Fruit fly (Drosophila melanogaster) whole organism, pupa: Measurements from ENCODE around the gene SelR.
A peak's percentile ranks its signal among the peaks of the same experiment; 100 is the strongest.

ENCODE experiments used
- CG10348 ChIP-seq: fragments of 200-800 bp; sonication (Bioruptor generic); IDR thresholded peaks from 2 replicates; pipeline ENCODE4 v1.3.6; 2022; ENCODE audit warnings: missing biosample characterization, missing genetic modification characterization
- CG12605 ChIP-seq: fragments of 200-800 bp; sonication (Bioruptor generic); IDR thresholded peaks from 2 replicates; pipeline ENCODE4 v1.3.6; 2022; ENCODE audit warnings: missing biosample characterization, missing genetic modification characterization
- CG13204 ChIP-seq: fragments of 200-800 bp; sonication (Bioruptor generic); optimal IDR thresholded peaks from 2 replicates; lab custom pipeline; 2018; ENCODE audit warnings: missing biosample characterization, mild to moderate bottlenecking, missing genetic modification characterization, moderate library complexity
- CG14655 ChIP-seq: fragments of 200-800 bp; sonication (Bioruptor generic); optimal IDR thresholded peaks from 3 replicates; lab custom pipeline; 2017; ENCODE audit warnings: mild to moderate bottlenecking, missing biosample characterization, missing genetic modification reagents, missing genetic modification characterization
- CG15710 ChIP-seq: fragments of 200-800 bp; sonication (Bioruptor generic); optimal IDR thresholded peaks from 2 replicates; lab custom pipeline; 2018; ENCODE audit warnings: missing biosample characterization, mild to moderate bottlenecking, missing genetic modification characterization, moderate library complexity
- CG17806 ChIP-seq: fragments of 200-800 bp; sonication (Bioruptor generic); optimal IDR thresholded peaks from 2 replicates; lab custom pipeline; 2018; ENCODE audit warnings: missing biosample characterization, mild to moderate bottlenecking, missing genetic modification characterization, moderate library complexity
- CG32121 ChIP-seq: fragments of 200-800 bp; sonication (Bioruptor generic); IDR thresholded peaks from 2 replicates; pipeline ENCODE4 v1.3.6; 2022; ENCODE audit warnings: missing biosample characterization, missing genetic modification characterization
- CG34367 ChIP-seq: fragments of 200-800 bp; sonication (Bioruptor generic); optimal IDR thresholded peaks from 2 replicates; lab custom pipeline; 2018; ENCODE audit warnings: missing biosample characterization, mild to moderate bottlenecking, missing genetic modification characterization
- CG4496 ChIP-seq: fragments of 200-800 bp; sonication (Bioruptor generic); IDR thresholded peaks from 3 replicates; pipeline ENCODE4 v1.3.6; 2022; ENCODE audit warnings: missing biosample characterization, missing genetic modification characterization
- CG8159 ChIP-seq: fragments of 200-800 bp; sonication (Bioruptor generic); optimal IDR thresholded peaks from 3 replicates; lab custom pipeline; 2018; ENCODE audit warnings: missing biosample characterization, mild to moderate bottlenecking, missing genetic modification characterization, moderate library complexity
- CG8301 ChIP-seq: fragments of 200-800 bp; sonication (Bioruptor generic); optimal IDR thresholded peaks from 2 replicates; lab custom pipeline; 2018; ENCODE audit warnings: missing biosample characterization, mild to moderate bottlenecking, missing genetic modification characterization
- CG9948 ChIP-seq: fragments of 200-800 bp; sonication (Bioruptor generic); optimal IDR thresholded peaks from 2 replicates; lab custom pipeline; 2018; ENCODE audit warnings: missing biosample characterization, mild to moderate bottlenecking, missing genetic modification characterization, moderate library complexity
- D1 ChIP-seq: fragments of 200-800 bp; sonication (Bioruptor generic); optimal IDR thresholded peaks from 2 replicates; lab custom pipeline; 2018; ENCODE audit warnings: missing biosample characterization, mild to moderate bottlenecking, missing genetic modification characterization, moderate library complexity
- EcR ChIP-seq: fragments of 200-800 bp; sonication (Bioruptor generic); optimal IDR thresholded peaks from 3 replicates; lab custom pipeline; 2019; ENCODE audit warnings: missing biosample characterization, missing genetic modification characterization, mild to moderate bottlenecking, moderate library complexity, missing genetic modification reagents
- Ets98B ChIP-seq: fragments of 200-800 bp; sonication (Bioruptor generic); IDR thresholded peaks from 2 replicates; pipeline ENCODE4 v1.3.6; 2022; ENCODE audit warnings: missing biosample characterization, missing genetic modification characterization
- Pif1A ChIP-seq: fragments of 200-800 bp; sonication (Bioruptor generic); optimal IDR thresholded peaks from 3 replicates; lab custom pipeline; 2016; ENCODE audit warnings: missing biosample characterization, missing genetic modification characterization
- Pif1B ChIP-seq: fragments of 200-800 bp; sonication (Bioruptor generic); optimal IDR thresholded peaks from 3 replicates; lab custom pipeline; 2016; ENCODE audit warnings: missing biosample characterization, missing genetic modification characterization
- Snoo ChIP-seq: fragments of 200-800 bp; sonication (Bioruptor generic); optimal IDR thresholded peaks from 3 replicates; lab custom pipeline; 2017; ENCODE audit warnings: missing biosample characterization, mild to moderate bottlenecking, missing genetic modification characterization, inconsistent platforms
- fd96Ca ChIP-seq: fragments of 200-800 bp; sonication (Bioruptor generic); IDR thresholded peaks from 3 replicates; pipeline ENCODE4 v1.3.6; 2022; ENCODE audit warnings: missing biosample characterization, missing genetic modification characterization
- gl ChIP-seq: fragments of 200-800 bp; sonication (Bioruptor generic); optimal IDR thresholded peaks from 2 replicates; lab custom pipeline; 2018; ENCODE audit warnings: missing biosample characterization, mild to moderate bottlenecking, missing genetic modification characterization
- rn ChIP-seq: fragments of 200-800 bp; sonication (Bioruptor generic); IDR thresholded peaks from 2 replicates; pipeline ENCODE4 v1.3.6; 2022; ENCODE audit warnings: missing biosample characterization, missing genetic modification characterization

SelR gene

DNA sequence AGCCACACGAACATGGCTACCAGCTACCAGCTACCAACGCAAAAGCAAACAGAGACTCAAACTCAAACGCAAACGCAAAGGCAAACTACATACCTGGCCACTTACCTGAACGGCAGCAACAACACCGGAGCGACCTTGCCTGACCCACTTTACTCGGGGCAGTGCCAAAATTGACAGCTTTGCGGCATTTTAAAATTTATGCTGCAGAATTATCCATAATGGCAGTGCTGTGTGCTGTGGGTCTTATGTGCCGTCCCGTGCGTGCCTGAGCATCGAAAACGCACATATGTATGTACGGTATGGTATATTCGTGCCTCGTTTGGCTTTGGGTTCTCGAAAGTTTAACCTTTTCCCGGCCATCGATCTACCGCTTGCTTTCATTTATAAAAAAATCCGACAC is 39.8 kb downstream of the SelR start:
- TF ChIP-seq fd96Ca (GFP tag; lab: Robert Waterston, UW) (no peak), CG12605 (no peak), rn (GFP tag; lab: Robert Waterston, UW) (no peak), CG15710 (tag; lab: Kevin White, UChicago) (no peak), CG8159 (tag; lab: Kevin White, UChicago) (no peak), EcR (no peak), CG10348 (GFP tag; lab: Robert Waterston, UW) (no peak), D1 (tag; lab: Kevin White, UChicago) (no peak), Pif1A (GFP tag; lab: Kevin White, UChicago) (no peak), CG17806 (tag; lab: Kevin White, UChicago) (no peak), CG9948 (tag; lab: Kevin White, UChicago) (no peak), CG8301 (tag; lab: Kevin White, UChicago) (no peak), gl (tag; lab: Kevin White, UChicago) (no peak), CG32121 (no peak), CG13204 (GFP tag; lab: Kevin White, UChicago) (no peak), Snoo (tag; lab: Kevin White, UChicago) (no peak), Ets98B (GFP tag; lab: Robert Waterston, UW) (no peak), Pif1B (GFP tag; lab: Kevin White, UChicago) (no peak), CG34367 (tag; lab: Kevin White, UChicago) (no peak)
- TF ChIP-seq, all 21 proteins: peak for 0

DNA sequence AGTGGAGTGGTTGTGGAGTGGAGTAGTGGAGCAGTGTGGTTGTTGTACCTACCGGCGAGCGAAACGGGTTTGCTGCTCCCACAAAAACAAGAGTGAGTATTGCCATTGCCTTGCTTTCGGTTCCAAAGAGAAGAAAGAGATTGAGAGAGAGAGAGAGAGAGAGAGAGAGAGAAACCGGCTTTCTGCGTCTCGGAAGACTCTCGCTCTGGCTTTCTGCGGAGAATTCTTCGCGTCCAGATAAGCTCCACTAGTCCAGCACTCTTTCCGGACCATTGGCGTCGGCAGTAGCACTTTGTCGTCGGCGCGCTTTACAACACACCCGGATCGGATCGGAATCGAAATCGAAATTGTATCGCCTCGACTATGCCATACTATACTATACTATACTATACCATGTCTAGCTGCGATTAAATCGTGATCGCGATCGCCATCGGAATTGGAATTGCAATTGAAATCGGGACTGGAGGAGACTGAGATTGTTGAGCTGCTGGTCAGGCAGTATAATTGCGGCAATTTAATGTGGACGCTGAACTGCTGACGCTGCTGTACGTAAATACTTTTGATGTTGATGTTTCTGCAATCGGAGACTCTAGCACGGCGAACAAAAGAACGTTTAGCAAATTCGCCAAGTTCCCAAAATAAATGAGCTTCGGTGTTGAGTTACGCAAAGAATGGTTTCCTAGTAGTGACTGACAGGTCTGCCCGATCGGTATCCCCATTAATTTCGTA is 41.5 kb downstream of the SelR start, which contains the start of gene Cad86C:
Gene Cad86C, plus strand, starts transcription at position 284 of the 729 bp plus-strand sequence.
- no peak for TF ChIP-seq CG15710 (tag; lab: Kevin White, UChicago)
- peak; percentile 51 for TF ChIP-seq Pif1A (GFP tag; lab: Kevin White, UChicago)
- TF ChIP-seq CG4496 (GFP tag; lab: Robert Waterston, UW), result peak; percentile 53; the same call in 2 of the 3 replicates
- peak; percentile 10 for TF ChIP-seq Snoo (tag; lab: Kevin White, UChicago)
- peak; percentile 75 for TF ChIP-seq EcR
- TF ChIP-seq CG9948 (tag; lab: Kevin White, UChicago), result no peak
- peak; percentile 54 for TF ChIP-seq Pif1B (GFP tag; lab: Kevin White, UChicago)
- peak; percentile 7 for TF ChIP-seq CG14655 (GFP tag; lab: Kevin White, UChicago)
- peak; percentile 7 for TF ChIP-seq CG8301 (tag; lab: Kevin White, UChicago)
- no peak for TF ChIP-seq CG10348 (GFP tag; lab: Robert Waterston, UW)
- no peak for TF ChIP-seq D1 (tag; lab: Kevin White, UChicago)
- peak; percentile 19 for TF ChIP-seq CG8159 (tag; lab: Kevin White, UChicago)
- TF ChIP-seq CG32121, result peak; percentile 44; the same call in 1 of the 2 replicates
- TF ChIP-seq CG34367 (tag; lab: Kevin White, UChicago), result no peak
- no peak for TF ChIP-seq gl (tag; lab: Kevin White, UChicago)
- TF ChIP-seq CG12605, result peak; percentile 68
- no peak for TF ChIP-seq rn (GFP tag; lab: Robert Waterston, UW)
- no peak for TF ChIP-seq CG17806 (tag; lab: Kevin White, UChicago)
- TF ChIP-seq CG13204 (GFP tag; lab: Kevin White, UChicago), result peak; percentile 25
- peak; percentile 54; the same call in 2 of the 3 replicates for TF ChIP-seq fd96Ca (GFP tag; lab: Robert Waterston, UW)
- peak; percentile 72 for TF ChIP-seq Ets98B (GFP tag; lab: Robert Waterston, UW)

DNA sequence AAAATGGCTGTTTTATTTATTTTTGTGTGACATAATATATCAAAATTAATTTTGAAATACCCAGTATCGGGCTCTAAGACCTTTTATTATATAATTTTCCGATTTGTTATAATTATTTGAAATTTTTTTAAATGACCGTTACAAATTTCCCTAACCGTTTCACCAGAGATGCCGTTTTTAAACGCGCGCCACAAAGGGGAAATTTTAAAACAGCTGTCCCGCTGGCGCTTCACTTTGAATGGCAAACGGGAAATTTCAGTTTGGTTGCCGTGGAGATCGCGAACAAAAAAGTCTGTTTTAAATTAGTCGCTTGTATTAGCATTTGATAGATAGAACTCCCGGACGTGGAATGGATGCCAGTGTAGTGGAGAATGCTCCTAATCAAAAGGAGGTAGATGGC is 53.4 kb downstream of the SelR start, which contains the start of the genes CG14693 and TTLL15:
Gene CG14693, minus strand, starts transcription at position 16 of the 400 bp plus-strand sequence.
Gene TTLL15, plus strand, starts transcription at position 257 of the 400 bp plus-strand sequence.
- no peak for TF ChIP-seq CG15710 (tag; lab: Kevin White, UChicago)
- no peak for TF ChIP-seq CG34367 (tag; lab: Kevin White, UChicago)
- no peak for TF ChIP-seq CG8301 (tag; lab: Kevin White, UChicago)
- TF ChIP-seq EcR, result no peak
- TF ChIP-seq fd96Ca (GFP tag; lab: Robert Waterston, UW), result no peak
- TF ChIP-seq D1 (tag; lab: Kevin White, UChicago), result peak; percentile 27
- no peak for TF ChIP-seq CG17806 (tag; lab: Kevin White, UChicago)
- no peak for TF ChIP-seq CG14655 (GFP tag; lab: Kevin White, UChicago)
- no peak for TF ChIP-seq CG4496 (GFP tag; lab: Robert Waterston, UW)
